Fruit fly (Drosophila melanogaster) whole organism, wandering third instar larva: ENCODE results near the gene CG10584.

ENCODE experiments used
- CrebA ChIP-seq: fragments of 200-800 bp; sonication (Bioruptor generic); optimal IDR thresholded peaks from 2 replicates; lab custom pipeline; 2016; ENCODE audit warnings: missing biosample characterization, mild to moderate bottlenecking, missing genetic modification characterization, borderline replicate concordance
- HLH106 ChIP-seq: fragments of 200-800 bp; optimal IDR thresholded peaks from 3 replicates; lab custom pipeline; 2019; ENCODE audit warnings: missing biosample characterization, mild to moderate bottlenecking, missing genetic modification characterization, moderate library complexity
- Myc ChIP-seq: fragments of >200 bp; optimal IDR thresholded peaks from 2 replicates; lab custom pipeline; 2017
- fru ChIP-seq: fragments of 200-800 bp; sonication (Bioruptor generic); optimal IDR thresholded peaks from 3 replicates; lab custom pipeline; 2016; ENCODE audit warnings: missing biosample characterization, mild to moderate bottlenecking, missing genetic modification characterization
- h ChIP-seq: fragments of 200-800 bp; sonication (Bioruptor generic); optimal IDR thresholded peaks from 3 replicates; lab custom pipeline; 2016; ENCODE audit warnings: missing biosample characterization, mild to moderate bottlenecking, missing genetic modification characterization
- pan ChIP-seq: fragments of >200 bp; optimal IDR thresholded peaks from 2 replicates; lab custom pipeline; 2017
- psq ChIP-seq: fragments of 200-800 bp; sonication (Bioruptor generic); optimal IDR thresholded peaks from 3 replicates; lab custom pipeline; 2017; ENCODE audit warnings: missing biosample characterization, mild to moderate bottlenecking, missing genetic modification characterization, moderate library complexity
- rgr ChIP-seq: fragments of 200-800 bp; sonication (Bioruptor generic); optimal IDR thresholded peaks from 3 replicates; lab custom pipeline; 2016; ENCODE audit warnings: missing biosample characterization, mild to moderate bottlenecking, missing genetic modification characterization
- usp ChIP-seq: fragments of >200 bp; optimal IDR thresholded peaks from 2 replicates; lab custom pipeline; 2017; ENCODE audit warnings: missing biosample characterization, missing genetic modification characterization

DNA sequence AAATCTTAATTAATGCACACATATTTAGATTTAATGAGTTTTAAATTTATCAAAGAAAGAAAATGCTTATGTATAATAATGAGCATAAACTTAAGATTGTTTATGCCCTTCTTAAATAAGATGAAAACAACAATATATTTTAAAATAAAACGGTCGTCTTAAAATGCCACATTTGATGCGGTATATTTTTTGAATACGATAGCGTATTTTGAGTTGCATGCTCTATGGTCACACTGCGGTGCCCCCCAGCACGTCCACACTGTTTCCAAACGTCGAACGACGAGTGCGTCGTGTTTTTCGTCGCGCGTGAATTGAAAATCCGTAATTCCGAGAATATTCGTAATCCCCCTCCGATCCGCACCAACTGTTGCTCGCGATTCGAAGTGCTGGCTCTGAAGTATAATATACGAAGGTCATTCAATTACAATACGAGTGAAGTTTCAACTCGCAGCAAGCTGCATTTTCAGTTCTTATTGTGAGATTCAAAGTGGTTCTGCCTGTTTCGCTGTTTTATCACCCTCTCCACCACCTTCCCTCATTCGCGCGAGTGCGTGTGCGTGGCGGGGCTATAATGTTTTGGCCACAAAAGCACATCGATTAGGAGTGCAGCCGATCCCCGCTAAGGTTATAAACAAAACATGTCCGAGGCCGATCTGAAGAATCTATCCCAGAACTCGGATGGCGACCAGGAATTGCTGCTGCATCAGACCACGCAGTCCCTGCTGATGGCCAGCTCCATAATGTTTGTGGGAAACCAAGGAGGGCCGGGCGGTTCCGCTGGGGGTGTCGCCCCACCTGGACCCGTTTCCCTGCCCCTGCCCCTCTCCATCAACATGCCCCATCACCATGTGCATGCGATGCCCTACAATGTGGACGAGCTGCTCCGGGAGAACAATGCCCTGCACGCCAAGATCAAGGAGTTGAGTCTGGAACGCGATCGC lies 3.4 kb upstream of the CG10584 start, which contains the start of gene siz:
- TF ChIP-seq Myc (no peak), psq (GFP tag; lab: Kevin White, UChicago) (peak; percentile 28), fru (GFP tag; lab: Kevin White, UChicago) (peak; percentile 24), rgr (GFP tag; lab: Kevin White, UChicago) (peak; percentile 29), pan (no peak), HLH106 (tag; lab: Kevin White, UChicago) (peak; percentile 3), h (GFP tag; lab: Kevin White, UChicago) (peak; percentile 23), CrebA (GFP tag; lab: Kevin White, UChicago) (no peak), usp (GFP tag; lab: Kevin White, UChicago) (no peak)
